Fruit fly (Drosophila melanogaster) whole organism, adult: ENCODE results near the gene RhoBTB.

Experiments used
- CG11617 ChIP-seq: fragments of 200-800 bp; sonication (Bioruptor generic); optimal IDR thresholded peaks from 2 replicates; lab custom pipeline; 2017; ENCODE audit warnings: mild to moderate bottlenecking, missing biosample characterization, missing genetic modification reagents, missing genetic modification characterization
- CG12768 ChIP-seq: fragments of 200-800 bp; sonication (Bioruptor generic); optimal IDR thresholded peaks from 2 replicates; lab custom pipeline; 2017; ENCODE audit warnings: missing biosample characterization, missing genetic modification characterization, mild to moderate bottlenecking, moderate library complexity, missing genetic modification reagents
- CG1620 ChIP-seq: fragments of 200-800 bp; sonication (Bioruptor generic); optimal IDR thresholded peaks from 2 replicates; lab custom pipeline; 2016; ENCODE audit warnings: missing biosample characterization, missing genetic modification characterization
- Crg-1 ChIP-seq: fragments of 200-800 bp; sonication (Bioruptor generic); optimal IDR thresholded peaks from 2 replicates; lab custom pipeline; 2016; ENCODE audit warnings: missing biosample characterization, missing genetic modification characterization
- cnc ChIP-seq, 2 experiments: fragments of >200 bp; optimal IDR thresholded peaks; 2 replicates each; lab custom pipeline; 2017
- kay ChIP-seq: fragments of 200-800 bp; sonication (Bioruptor generic); peaks from one replicate; lab custom pipeline; 2016; ENCODE audit warnings: missing biosample characterization, missing genetic modification characterization, borderline replicate concordance
- tj ChIP-seq: fragments of 200-800 bp; sonication (Bioruptor generic); optimal IDR thresholded peaks from 3 replicates; lab custom pipeline; 2017; ENCODE audit warnings: missing biosample characterization, mild to moderate bottlenecking, missing genetic modification characterization, moderate library complexity

- TF ChIP-seq kay (GFP tag; lab: Kevin White, UChicago) (no peak), CG1620 (GFP tag; lab: Kevin White, UChicago) (no peak), CG12768 (GFP tag; lab: Kevin White, UChicago) (no peak), tj (GFP tag; lab: Kevin White, UChicago) (no peak), Crg-1 (no peak), CG11617 (GFP tag; lab: Kevin White, UChicago) (no peak), cnc (optimal IDR thresholded peaks at IDR 0.05; lab: Kevin White, UChicago) (no peak)
Measured at dm6 chr3L:20354363-20354762, 21.7 kb upstream of the RhoBTB start.
